Worm (Caenorhabditis elegans) whole organism, early embryonic: ENCODE data around the gene srx-12.
"Not testable (repeated sequence)": the region's sequence is repeated elsewhere in the genome, so short reads cannot be mapped to it uniquely, and the experiment has no call there.

Experiments used
- B0310.2 ChIP-seq: sonication (generic microtip); optimal IDR thresholded peaks from 2 replicates; lab custom pipeline; 2016; ENCODE audit warnings: mild to moderate bottlenecking, missing genetic modification characterization, missing compliant biosample characterization
- F13C5.2 ChIP-seq: sonication (generic microtip); optimal IDR thresholded peaks from 2 replicates; lab custom pipeline; 2017; ENCODE audit warnings: mild to moderate bottlenecking, missing genetic modification characterization, inconsistent platforms, missing compliant biosample characterization
- aly-1 ChIP-seq: sonication (generic microtip); optimal IDR thresholded peaks from 2 replicates; lab custom pipeline; 2016; ENCODE audit warnings: missing genetic modification characterization, missing compliant biosample characterization
- ama-1 ChIP-seq: fragments of 150-350 bp; optimal IDR thresholded peaks from 2 replicates; lab custom pipeline; 2014
- ceh-13 ChIP-seq: fragments of 200-800 bp; sonication (Bioruptor generic); optimal IDR thresholded peaks from 2 replicates; lab custom pipeline; 2018; ENCODE audit warnings: mild to moderate bottlenecking, missing genetic modification characterization, missing compliant biosample characterization
- ceh-36 ChIP-seq: sonication (generic microtip); optimal IDR thresholded peaks from 2 replicates; lab custom pipeline; 2016; ENCODE audit warnings: missing genetic modification characterization, inconsistent platforms, missing compliant biosample characterization
- hmg-4 ChIP-seq: fragments of 200-800 bp; sonication (Bioruptor generic); optimal IDR thresholded peaks from 2 replicates; lab custom pipeline; 2018; ENCODE audit warnings: mild to moderate bottlenecking, missing genetic modification characterization, missing compliant biosample characterization
- pes-1 ChIP-seq: fragments of 200-800 bp; sonication (Bioruptor generic); IDR thresholded peaks from 2 replicates; pipeline ENCODE4 v1.3.6; 2022; ENCODE audit warnings: missing genetic modification reagents, missing genetic modification characterization, missing compliant biosample characterization
- sea-1 ChIP-seq: fragments of 200-800 bp; sonication (Bioruptor generic); conservative IDR thresholded peaks from 2 replicates; pipeline ENCODE4 v1.3.6; 2022; ENCODE audit warnings: missing genetic modification characterization, missing compliant biosample characterization
- tbx-11 ChIP-seq: fragments of 200-800 bp; sonication (Bioruptor generic); IDR thresholded peaks from 2 replicates; pipeline ENCODE4 v1.3.6; 2022; ENCODE audit warnings: missing genetic modification characterization, missing compliant biosample characterization

DNA sequence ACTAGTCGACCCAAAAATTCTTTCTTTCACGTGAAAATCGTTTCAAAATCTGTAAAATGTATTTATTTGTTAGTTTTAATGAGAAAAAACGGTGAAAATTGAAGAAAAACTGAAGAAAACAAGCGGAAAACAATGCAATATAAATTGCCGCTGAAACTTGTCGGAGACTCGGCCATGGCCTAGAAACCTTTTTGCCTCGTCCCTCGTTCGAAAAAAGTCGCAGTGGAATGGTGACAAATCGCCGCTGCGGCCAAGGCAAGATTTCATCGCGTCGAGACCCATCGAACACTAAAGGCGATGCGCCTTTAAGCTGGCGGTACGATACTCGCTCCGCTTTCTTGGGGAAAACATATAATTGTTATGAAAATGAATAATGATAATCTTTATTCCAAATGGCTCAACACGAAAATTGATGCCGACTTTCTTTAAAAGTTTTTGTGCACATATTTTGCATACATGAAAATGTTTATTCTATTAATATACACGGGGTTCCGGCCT lies 5.9 kb downstream of the srx-12 start, which contains the start of gene Y55F3AM.21:
- not testable (repeated sequence) for TF ChIP-seq ceh-36 (tag; lab: Kevin White, UChicago); ama-1 (lab: Kevin White, UChicago); hmg-4 (GFP tag; lab: Kevin White, UChicago); pes-1 (GFP tag; lab: Robert Waterston, UW); aly-1 (tag; lab: Kevin White, UChicago); ceh-13; B0310.2 (tag; lab: Kevin White, UChicago); tbx-11 (GFP tag; lab: Robert Waterston, UW); sea-1; F13C5.2 (tag; lab: Kevin White, UChicago)
